Worm (Caenorhabditis elegans): ENCODE results near the gene nduv-3.

DNA sequence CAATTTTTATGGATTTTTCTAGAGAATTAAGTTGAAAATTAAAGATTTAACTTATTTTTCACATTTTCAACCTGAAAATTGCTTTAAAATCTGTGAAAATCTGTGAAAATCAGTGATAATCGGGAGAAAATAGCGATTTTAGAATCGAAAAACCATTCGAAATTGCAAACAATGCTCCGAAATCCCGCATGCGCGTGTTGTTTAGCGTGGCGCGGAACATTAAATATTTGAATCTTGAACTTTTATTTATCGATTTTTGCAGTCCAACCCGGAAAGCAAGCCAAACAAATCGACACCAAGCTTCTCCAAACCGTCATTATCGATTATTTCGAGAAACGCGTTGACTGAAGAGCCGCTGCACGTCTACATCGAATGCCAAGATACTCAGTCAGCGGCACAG lies 30.1 kb upstream of the nduv-3 start:
- TF ChIP-seq ama-1 (optimal IDR thresholded peaks at IDR 0.05) = no peak
- no peak for TF ChIP-seq nhr-11 (tag; optimal IDR thresholded peaks at IDR 0.05)
- TF ChIP-seq unc-62 (GFP tag; optimal IDR thresholded peaks at IDR 0.05) = no peak
- TF ChIP-seq mdl-1 (tag; optimal IDR thresholded peaks at IDR 0.05) = no peak
- no peak for TF ChIP-seq tbx-2 (tag; optimal IDR thresholded peaks at IDR 0.05)
- no peak for TF ChIP-seq mml-1 (tag; optimal IDR thresholded peaks at IDR 0.05)
- no peak for TF ChIP-seq ceh-16 (tag; optimal IDR thresholded peaks at IDR 0.05)
- TF ChIP-seq elt-3 (tag; optimal IDR thresholded peaks at IDR 0.05) = no peak
- TF ChIP-seq unc-39 (tag; optimal IDR thresholded peaks at IDR 0.05) = no peak

All from whole organism, L3 larva.